Fruit fly (Drosophila melanogaster): ENCODE measurements around the gene Blimp-1.

Gene Blimp-1

dm6 chr3L:5610582-5610981 is 20.2 kb upstream of the Blimp-1 start:
- no peak for TF ChIP-seq h (optimal IDR thresholded peaks at IDR 0.05)
- TF ChIP-seq ttk (optimal IDR thresholded peaks at IDR 0.05), result no peak
- no peak for TF ChIP-seq insv (optimal IDR thresholded peaks at IDR 0.05)
- TF ChIP-seq Sin3A (optimal IDR thresholded peaks at IDR 0.05), result no peak
- no peak for TF ChIP-seq Myc (optimal IDR thresholded peaks at IDR 0.05)
- no peak for TF ChIP-seq psq (optimal IDR thresholded peaks at IDR 0.05)

dm6 chr3L:5611732-5612250 is 19.0 kb upstream of the Blimp-1 start:
- TF ChIP-seq Myc (optimal IDR thresholded peaks at IDR 0.05) (no peak), insv (optimal IDR thresholded peaks at IDR 0.05) (no peak), h (optimal IDR thresholded peaks at IDR 0.05) (no peak), psq (optimal IDR thresholded peaks at IDR 0.05) (no peak), Sin3A (optimal IDR thresholded peaks at IDR 0.05) (no peak), ttk (optimal IDR thresholded peaks at IDR 0.05) (no peak)

- TF ChIP-seq ttk (optimal IDR thresholded peaks at IDR 0.05), result no peak
- no peak for TF ChIP-seq Myc (optimal IDR thresholded peaks at IDR 0.05)
- no peak for TF ChIP-seq Sin3A (optimal IDR thresholded peaks at IDR 0.05)
- TF ChIP-seq psq (optimal IDR thresholded peaks at IDR 0.05), result no peak
- TF ChIP-seq h (optimal IDR thresholded peaks at IDR 0.05), result no peak
- no peak for TF ChIP-seq insv (optimal IDR thresholded peaks at IDR 0.05)
Measured at dm6 chr3L:5615744-5616143, 15.0 kb upstream of the Blimp-1 start.

- TF ChIP-seq Sin3A (optimal IDR thresholded peaks at IDR 0.05) (no peak), insv (optimal IDR thresholded peaks at IDR 0.05) (no peak), ttk (optimal IDR thresholded peaks at IDR 0.05) (no peak), Myc (optimal IDR thresholded peaks at IDR 0.05) (no peak), psq (optimal IDR thresholded peaks at IDR 0.05) (no peak), h (optimal IDR thresholded peaks at IDR 0.05) (no peak)
Measured at dm6 chr3L:5616472-5616871, 14.3 kb upstream of the Blimp-1 start.

- TF ChIP-seq Myc (optimal IDR thresholded peaks at IDR 0.05) (no peak), psq (optimal IDR thresholded peaks at IDR 0.05) (no peak), insv (optimal IDR thresholded peaks at IDR 0.05) (no peak), Sin3A (optimal IDR thresholded peaks at IDR 0.05) (no peak), h (optimal IDR thresholded peaks at IDR 0.05) (no peak), ttk (optimal IDR thresholded peaks at IDR 0.05) (no peak)
Measured at dm6 chr3L:5617395-5617794, 13.4 kb upstream of the Blimp-1 start.

- TF ChIP-seq insv (optimal IDR thresholded peaks at IDR 0.05) (no peak), Myc (optimal IDR thresholded peaks at IDR 0.05) (no peak), psq (optimal IDR thresholded peaks at IDR 0.05) (no peak), ttk (optimal IDR thresholded peaks at IDR 0.05) (no peak), h (optimal IDR thresholded peaks at IDR 0.05) (no peak), Sin3A (optimal IDR thresholded peaks at IDR 0.05) (no peak)
Measured at dm6 chr3L:5618697-5619096, 12.1 kb upstream of the Blimp-1 start.

- TF ChIP-seq psq (optimal IDR thresholded peaks at IDR 0.05) (no peak), Myc (optimal IDR thresholded peaks at IDR 0.05) (no peak), Sin3A (optimal IDR thresholded peaks at IDR 0.05) (no peak), insv (optimal IDR thresholded peaks at IDR 0.05) (no peak), ttk (optimal IDR thresholded peaks at IDR 0.05) (no peak), h (optimal IDR thresholded peaks at IDR 0.05) (no peak)
Measured at dm6 chr3L:5621506-5621905, 9.3 kb upstream of the Blimp-1 start.

- TF ChIP-seq insv (optimal IDR thresholded peaks at IDR 0.05), result no peak
- no peak for TF ChIP-seq psq (optimal IDR thresholded peaks at IDR 0.05)
- no peak for TF ChIP-seq h (optimal IDR thresholded peaks at IDR 0.05)
- TF ChIP-seq Sin3A (optimal IDR thresholded peaks at IDR 0.05), result no peak
- no peak for TF ChIP-seq Myc (optimal IDR thresholded peaks at IDR 0.05)
- no peak for TF ChIP-seq ttk (optimal IDR thresholded peaks at IDR 0.05)
Measured at dm6 chr3L:5621908-5622307, 8.9 kb upstream of the Blimp-1 start.

- TF ChIP-seq Sin3A (optimal IDR thresholded peaks at IDR 0.05) (no peak), Myc (optimal IDR thresholded peaks at IDR 0.05) (no peak), ttk (optimal IDR thresholded peaks at IDR 0.05) (no peak), psq (optimal IDR thresholded peaks at IDR 0.05) (no peak), h (optimal IDR thresholded peaks at IDR 0.05) (no peak), insv (optimal IDR thresholded peaks at IDR 0.05) (no peak)
Measured at dm6 chr3L:5623296-5623695, 7.5 kb upstream of the Blimp-1 start.

dm6 chr3L:5625121-5625667 is 5.6 kb upstream of the Blimp-1 start:
- TF ChIP-seq insv (optimal IDR thresholded peaks at IDR 0.05) (no peak), ttk (optimal IDR thresholded peaks at IDR 0.05) (no peak), Myc (optimal IDR thresholded peaks at IDR 0.05) (no peak), Sin3A (optimal IDR thresholded peaks at IDR 0.05) (no peak), psq (optimal IDR thresholded peaks at IDR 0.05) (no peak), h (optimal IDR thresholded peaks at IDR 0.05) (no peak)

- TF ChIP-seq psq (optimal IDR thresholded peaks at IDR 0.05), result no peak
- TF ChIP-seq Myc (optimal IDR thresholded peaks at IDR 0.05), result no peak
- no peak for TF ChIP-seq ttk (optimal IDR thresholded peaks at IDR 0.05)
- no peak for TF ChIP-seq Sin3A (optimal IDR thresholded peaks at IDR 0.05)
- TF ChIP-seq insv (optimal IDR thresholded peaks at IDR 0.05), result no peak
- no peak for TF ChIP-seq h (optimal IDR thresholded peaks at IDR 0.05)
Measured at dm6 chr3L:5626465-5626864, 4.3 kb upstream of the Blimp-1 start.

- TF ChIP-seq Myc (optimal IDR thresholded peaks at IDR 0.05) (no peak), Sin3A (optimal IDR thresholded peaks at IDR 0.05) (no peak), insv (optimal IDR thresholded peaks at IDR 0.05) (no peak), ttk (optimal IDR thresholded peaks at IDR 0.05) (no peak), psq (optimal IDR thresholded peaks at IDR 0.05) (no peak), h (optimal IDR thresholded peaks at IDR 0.05) (no peak)
Measured at dm6 chr3L:5627816-5628215, 3.0 kb upstream of the Blimp-1 start.

dm6 chr3L:5630176-5630583 is 603 bp upstream of the Blimp-1 start:
- TF ChIP-seq ttk (optimal IDR thresholded peaks at IDR 0.05), result no peak

Measured in Kc167 (cell line).